Fruit fly (Drosophila melanogaster): ENCODE measurements around the gene CG5854.

CG5854 gene

dm6 chr3R:23921701-23922501 lies 11.8 kb upstream of the CG5854 start (continued):
- TF ChIP-seq H2.0 (GFP tag; IDR thresholded peaks at IDR 0.05) (peak; percentile 61), Fer1 (GFP tag; optimal IDR thresholded peaks at IDR 0.05) (peak; percentile 33), yki (optimal IDR thresholded peaks at IDR 0.05) (peak; percentile 70), CG17361 (GFP tag; IDR thresholded peaks at IDR 0.05) (peak; percentile 59; the same call in 2 of the 3 replicates), phol (tag; optimal IDR thresholded peaks at IDR 0.05) (peak; percentile 48), ci (GFP tag; IDR thresholded peaks at IDR 0.05) (peak; percentile 57; the same call in 1 of the 3 replicates), HLH3B (GFP tag; IDR thresholded peaks at IDR 0.05) (peak; percentile 39; the same call in 1 of the 2 replicates), CG17612 (GFP tag; IDR thresholded peaks at IDR 0.05) (0 out of 2 replicates have a peak, but pooled peaks have one; percentile 11), CG34224 (GFP tag; IDR thresholded peaks at IDR 0.05; ENCODE audit: partially characterized antibody) (0 out of 3 replicates have a peak, but pooled peaks have one; percentile 6), Aef1 (GFP tag; IDR thresholded peaks at IDR 0.05) (peak; percentile 70), Hmr (GFP tag; optimal IDR thresholded peaks at IDR 0.05) (peak; percentile 42), CG12104 (GFP tag; optimal IDR thresholded peaks at IDR 0.05) (peak; percentile 5), CG2120 (GFP tag; optimal IDR thresholded peaks at IDR 0.05) (peak; percentile 5), zfh1 (GFP tag; IDR thresholded peaks at IDR 0.05) (peak; percentile 57; the same call in 1 of the 3 replicates), CG8388 (GFP tag; optimal IDR thresholded peaks at IDR 0.05) (peak; percentile 24), CG4730 (GFP tag; IDR thresholded peaks at IDR 0.05) (peak; percentile 48; the same call in 1 of the 2 replicates), CG18619 (GFP tag; optimal IDR thresholded peaks at IDR 0.05) (peak; percentile 22), CG13424 (tag; optimal IDR thresholded peaks at IDR 0.05) (peak; percentile 51), CG14441 (GFP tag; IDR thresholded peaks at IDR 0.05) (peak; percentile 63; the same call in 1 of the 2 replicates), lbe (GFP tag; optimal IDR thresholded peaks at IDR 0.05) (peak; percentile 21), cg (GFP tag; optimal IDR thresholded peaks at IDR 0.05) (peak; percentile 92), CG17912 (GFP tag; optimal IDR thresholded peaks at IDR 0.05) (no peak), CG12236 (GFP tag; optimal IDR thresholded peaks at IDR 0.05) (peak; percentile 2), CG1233 (GFP tag; optimal IDR thresholded peaks at IDR 0.05) (peak; percentile 39), schlank (tag; optimal IDR thresholded peaks at IDR 0.05) (peak; percentile 19), Blimp-1 (GFP tag; optimal IDR thresholded peaks at IDR 0.05) (peak; percentile 38), Side (GFP tag; optimal IDR thresholded peaks at IDR 0.05) (peak; percentile 38), CG1792 (GFP tag; optimal IDR thresholded peaks at IDR 0.05) (peak; percentile 23), Asciz (GFP tag; optimal IDR thresholded peaks at IDR 0.05) (peak; percentile 19), CG18599 (GFP tag; optimal IDR thresholded peaks at IDR 0.05) (peak; percentile 23), PHDP (tag; optimal IDR thresholded peaks at IDR 0.05) (peak; percentile 42), pfk (GFP tag; optimal IDR thresholded peaks at IDR 0.05) (peak; percentile 8), oc (tag; optimal IDR thresholded peaks at IDR 0.05) (no peak), dpn (GFP tag; optimal IDR thresholded peaks at IDR 0.05) (peak in 1 of 2 experiments; percentile 26), CG8290 (GFP tag; optimal IDR thresholded peaks at IDR 0.05) (no peak), CG8290 (tag; optimal IDR thresholded peaks at IDR 0.05) (peak in 1 of 2 experiments; percentile 78), CG4707 (GFP tag; optimal IDR thresholded peaks at IDR 0.05) (peak; percentile 97), CG16779 (GFP tag; IDR thresholded peaks at IDR 0.05) (no peak), CG17385 (GFP tag; optimal IDR thresholded peaks at IDR 0.05) (peak; percentile 18), jigr1 (GFP tag; IDR thresholded peaks at IDR 0.05) (no peak), CG4424 (GFP tag; optimal IDR thresholded peaks at IDR 0.05) (no peak), CG5180 (GFP tag; optimal IDR thresholded peaks at IDR 0.05) (peak; percentile 18), vvl (GFP tag; IDR thresholded peaks at IDR 0.05) (peak; percentile 71), onecut (GFP tag; IDR thresholded peaks at IDR 0.05) (peak; percentile 12; the same call in 1 of the 2 replicates), Max (GFP tag; optimal IDR thresholded peaks at IDR 0.05) (no peak), Drgx (GFP tag; IDR thresholded peaks at IDR 0.05) (peak; percentile 74), CHES-1-like (GFP tag; optimal IDR thresholded peaks at IDR 0.05) (no peak), CG3281 (GFP tag; optimal IDR thresholded peaks at IDR 0.05) (peak; percentile 48), sr (GFP tag; IDR thresholded peaks at IDR 0.05) (peak; percentile 79)
